Worm (Caenorhabditis elegans): Measurements from ENCODE around the gene snpc-1.1.
A peak's percentile ranks its signal among the peaks of the same experiment; 100 is the strongest.

Gene snpc-1.1

ce11 chrII:7769254-7769653 lies 11.8 kb downstream of the snpc-1.1 start:
- TF ChIP-seq skn-1 (tag; optimal IDR thresholded peaks at IDR 0.05) = no peak
- peak; percentile 56 for TF ChIP-seq blmp-1 (tag; optimal IDR thresholded peaks at IDR 0.05)
- TF ChIP-seq isw-1 (GFP tag; IDR thresholded peaks at IDR 0.05) = no peak
- TF ChIP-seq ztf-11 (tag; optimal IDR thresholded peaks at IDR 0.05) = no peak
- no peak for TF ChIP-seq unc-86 (tag; optimal IDR thresholded peaks at IDR 0.05)
- no peak for TF ChIP-seq lin-35 (GFP tag; optimal IDR thresholded peaks at IDR 0.05)
- TF ChIP-seq nhr-11 (tag; optimal IDR thresholded peaks at IDR 0.05) = no peak
- peak; percentile 59 for TF ChIP-seq nhr-85 (tag)
- no peak for TF ChIP-seq nhr-47 (tag; optimal IDR thresholded peaks at IDR 0.05)
- TF ChIP-seq jun-1 (tag; optimal IDR thresholded peaks at IDR 0.05) = no peak
- TF ChIP-seq nhr-12 (tag; optimal IDR thresholded peaks at IDR 0.05) = no peak
- no peak for TF ChIP-seq dsc-1 (tag; optimal IDR thresholded peaks at IDR 0.05)
- TF ChIP-seq lin-39 (tag; optimal IDR thresholded peaks at IDR 0.05) = no peak
- TF ChIP-seq lin-15B (tag; optimal IDR thresholded peaks at IDR 0.05) = no peak

- TF ChIP-seq isw-1 (GFP tag; IDR thresholded peaks at IDR 0.05) (no peak), irx-1 (tag; optimal IDR thresholded peaks at IDR 0.05) (no peak), fkh-10 (GFP tag; optimal IDR thresholded peaks at IDR 0.05) (no peak), sup-37 (GFP tag; optimal IDR thresholded peaks at IDR 0.05) (no peak), rnt-1 (tag; optimal IDR thresholded peaks at IDR 0.05) (no peak), egl-13 (tag; optimal IDR thresholded peaks at IDR 0.05) (no peak), ztf-11 (tag; optimal IDR thresholded peaks at IDR 0.05) (no peak), aha-1 (tag; optimal IDR thresholded peaks at IDR 0.05) (no peak), aly-2 (tag; optimal IDR thresholded peaks at IDR 0.05) (no peak), ama-1 (optimal IDR thresholded peaks at IDR 0.05) (no peak), nhr-20 (tag; optimal IDR thresholded peaks at IDR 0.05) (no peak), pag-3 (tag; optimal IDR thresholded peaks at IDR 0.05; ENCODE audit: borderline replicate concordance, insufficient read depth) (no peak), lin-39 (tag; optimal IDR thresholded peaks at IDR 0.05) (no peak), blmp-1 (tag; optimal IDR thresholded peaks at IDR 0.05) (no peak), pax-3 (tag; optimal IDR thresholded peaks at IDR 0.05) (no peak), nhr-76 (tag; optimal IDR thresholded peaks at IDR 0.05) (no peak), zip-4 (GFP tag; optimal IDR thresholded peaks at IDR 0.05) (no peak)
Observed at ce11 chrII:7765456-7765855, 15.6 kb downstream of the snpc-1.1 start, which contains the start of gene srh-39. Gene srh-39, minus strand, starts transcription at chrII:7765556.

ce11 chrII:7763569-7763968 lies 17.5 kb downstream of the snpc-1.1 start, which contains the start of gene B0228.9:
Gene B0228.9, minus strand, starts transcription at chrII:7763669.
- TF ChIP-seq snu-23 (GFP tag; optimal IDR thresholded peaks at IDR 0.05) = no peak

ce11 chrII:7761440-7761839 lies 19.7 kb downstream of the snpc-1.1 start, which contains the start of gene B0228.8:
Gene B0228.8, minus strand, starts transcription at chrII:7761540.
- TF ChIP-seq nhr-19 (GFP tag; conservative IDR thresholded peaks at IDR 0.05) = no peak
- TF ChIP-seq C04F5.9 (tag; optimal IDR thresholded peaks at IDR 0.05) = no peak
- no peak for TF ChIP-seq egl-27 (tag; optimal IDR thresholded peaks at IDR 0.05)
- no peak for TF ChIP-seq sptf-1 (tag; optimal IDR thresholded peaks at IDR 0.05)
- no peak for TF ChIP-seq ceh-63 (GFP tag; optimal IDR thresholded peaks at IDR 0.05)
- TF ChIP-seq mdl-1 (tag; optimal IDR thresholded peaks at IDR 0.05) = no peak
- TF ChIP-seq F16B12.6 (tag; optimal IDR thresholded peaks at IDR 0.05) = no peak
- TF ChIP-seq efl-3 (GFP tag; optimal IDR thresholded peaks at IDR 0.05) = no peak
- no peak for TF ChIP-seq unc-30 (tag; optimal IDR thresholded peaks at IDR 0.05)
- no peak for TF ChIP-seq xbp-1 (tag; optimal IDR thresholded peaks at IDR 0.05)
- TF ChIP-seq nhr-28 (tag; optimal IDR thresholded peaks at IDR 0.05) = no peak
- no peak for TF ChIP-seq swsn-7 (tag; optimal IDR thresholded peaks at IDR 0.05)
- TF ChIP-seq unc-98 (GFP tag; IDR thresholded peaks at IDR 0.05) = no peak
- TF ChIP-seq C16A3.4 (tag; optimal IDR thresholded peaks at IDR 0.05) = no peak
- TF ChIP-seq aly-2 (tag; optimal IDR thresholded peaks at IDR 0.05) = no peak
- TF ChIP-seq C34B4.2 (tag; optimal IDR thresholded peaks at IDR 0.05) = no peak
- TF ChIP-seq mab-9 (GFP tag; IDR thresholded peaks at IDR 0.05) = no peak
- TF ChIP-seq hlh-4 (tag; optimal IDR thresholded peaks at IDR 0.05) = no peak
- no peak for TF ChIP-seq unc-86 (tag; optimal IDR thresholded peaks at IDR 0.05)

Measured in whole organism, L1 larva.